Fruit fly (Drosophila melanogaster) whole organism, wandering third instar larva: ENCODE data around the gene Targ3.

Source experiments
- Abd-B ChIP-seq: fragments of >200 bp; optimal IDR thresholded peaks from 2 replicates; lab custom pipeline; 2017; ENCODE audit warnings: missing biosample characterization, missing genetic modification characterization
- CG32264 ChIP-seq: fragments of 200-800 bp; sonication (Bioruptor generic); optimal IDR thresholded peaks from 2 replicates; lab custom pipeline; 2016; ENCODE audit warnings: missing biosample characterization, missing genetic modification characterization
- CrebA ChIP-seq: fragments of 200-800 bp; sonication (Bioruptor generic); optimal IDR thresholded peaks from 2 replicates; lab custom pipeline; 2016; ENCODE audit warnings: missing biosample characterization, mild to moderate bottlenecking, missing genetic modification characterization, borderline replicate concordance
- Dfd ChIP-seq: fragments of >200 bp; optimal IDR thresholded peaks from 2 replicates; lab custom pipeline; 2017; ENCODE audit warnings: missing biosample characterization, missing genetic modification characterization
- Dif ChIP-seq: fragments of 200-275, 200-300 bp; sonication (Bioruptor generic); optimal IDR thresholded peaks from 2 replicates; lab custom pipeline; 2018; ENCODE audit warnings: missing biosample characterization, missing genetic modification characterization; ENCODE audit not compliant: partially characterized antibody
- GATAd ChIP-seq: sonication (Bioruptor generic); optimal IDR thresholded peaks from 2 replicates; lab custom pipeline; 2016; ENCODE audit warnings: missing biosample characterization, missing genetic modification characterization
- HLH106 ChIP-seq: fragments of 200-800 bp; optimal IDR thresholded peaks from 3 replicates; lab custom pipeline; 2019; ENCODE audit warnings: missing biosample characterization, mild to moderate bottlenecking, missing genetic modification characterization, moderate library complexity
- Hnf4 ChIP-seq: fragments of 200-800 bp; sonication (Bioruptor generic); optimal IDR thresholded peaks from 2 replicates; lab custom pipeline; 2016; ENCODE audit warnings: missing biosample characterization, mild to moderate bottlenecking, missing genetic modification characterization
- Hr78 ChIP-seq: fragments of >200 bp; optimal IDR thresholded peaks from 2 replicates; lab custom pipeline; 2017; ENCODE audit warnings: missing biosample characterization, missing genetic modification characterization
- Hr83 ChIP-seq: fragments of 200-300 bp; sonication (Bioruptor generic); optimal IDR thresholded peaks from 2 replicates; lab custom pipeline; 2016; ENCODE audit warnings: missing biosample characterization, mild to moderate bottlenecking, missing genetic modification characterization, moderate library complexity; ENCODE audit not compliant: poor library complexity, severe bottlenecking
- Jra ChIP-seq: sonication (Bioruptor generic); optimal IDR thresholded peaks from 2 replicates; lab custom pipeline; 2016; ENCODE audit warnings: missing biosample characterization, missing genetic modification characterization
- Myc ChIP-seq: fragments of >200 bp; optimal IDR thresholded peaks from 2 replicates; lab custom pipeline; 2017
- OdsH ChIP-seq: fragments of 200-800 bp; sonication (Bioruptor generic); optimal IDR thresholded peaks from 2 replicates; lab custom pipeline; 2016; ENCODE audit warnings: missing biosample characterization, mild to moderate bottlenecking, missing genetic modification characterization
- Rel ChIP-seq, 2 experiments: fragments of 200-800 bp; sonication (Bioruptor generic) in 1 of 2; optimal IDR thresholded peaks; 2 replicates in 1 of 2; 3 replicates in 1 of 2; lab custom pipeline; 2016 to 2019; ENCODE audit warnings: mild to moderate bottlenecking in 2 of 2, missing biosample characterization in 2 of 2, missing genetic modification characterization in 2 of 2, moderate library complexity in 1 of 2
- Sp1 ChIP-seq: fragments of 200-800 bp; sonication (Bioruptor generic); optimal IDR thresholded peaks from 3 replicates; lab custom pipeline; 2019; ENCODE audit warnings: missing biosample characterization, mild to moderate bottlenecking, missing genetic modification characterization, moderate library complexity
- br ChIP-seq: fragments of 200-800 bp; sonication (Bioruptor generic); optimal IDR thresholded peaks from 2 replicates; lab custom pipeline; 2016; ENCODE audit warnings: missing biosample characterization, missing genetic modification characterization
- brk ChIP-seq: fragments of 200-800 bp; sonication (Bioruptor generic); optimal IDR thresholded peaks from 2 replicates; lab custom pipeline; 2016; ENCODE audit warnings: missing biosample characterization, mild to moderate bottlenecking, missing genetic modification characterization
- dl ChIP-seq, 2 experiments: fragments of 175-275, 200-275 bp in 1 of 2; fragments of 200-275 bp in 1 of 2; sonication (Bioruptor generic); optimal IDR thresholded peaks; lab custom pipeline; 2018; ENCODE audit warnings: mild to moderate bottlenecking in 2 of 2, missing biosample characterization in 2 of 2, missing genetic modification characterization in 2 of 2, moderate library complexity in 2 of 2; ENCODE audit not compliant: partially characterized antibody in 2 of 2, insufficient read depth in 1 of 2
- dmrt93B ChIP-seq: fragments of 200-800 bp; sonication (Bioruptor generic); optimal IDR thresholded peaks from 2 replicates; lab custom pipeline; 2018; ENCODE audit warnings: missing biosample characterization, mild to moderate bottlenecking, missing genetic modification characterization
- dsf ChIP-seq: sonication (Bioruptor generic); optimal IDR thresholded peaks from 2 replicates; lab custom pipeline; 2016; ENCODE audit warnings: missing biosample characterization, missing genetic modification characterization, borderline replicate concordance
- ey ChIP-seq: fragments of 200-800 bp; sonication (Bioruptor generic); optimal IDR thresholded peaks from 2 replicates; lab custom pipeline; 2016; ENCODE audit warnings: missing biosample characterization, missing genetic modification characterization
- foxo ChIP-seq, 2 experiments: fragments of 200-800 bp; sonication (Bioruptor generic); optimal IDR thresholded peaks; 2 replicates in 1 of 2; 3 replicates in 1 of 2; lab custom pipeline; 2016 to 2017; ENCODE audit warnings: missing biosample characterization in 2 of 2, missing genetic modification characterization in 2 of 2
- fru ChIP-seq: fragments of 200-800 bp; sonication (Bioruptor generic); optimal IDR thresholded peaks from 3 replicates; lab custom pipeline; 2016; ENCODE audit warnings: missing biosample characterization, mild to moderate bottlenecking, missing genetic modification characterization
- jim ChIP-seq: fragments of 175-275, 200-325 bp; sonication (Bioruptor generic); optimal IDR thresholded peaks from 2 replicates; lab custom pipeline; 2016; ENCODE audit warnings: missing biosample characterization, mild to moderate bottlenecking, missing genetic modification characterization
- lola ChIP-seq: fragments of >200 bp; optimal IDR thresholded peaks from 2 replicates; lab custom pipeline; 2017; ENCODE audit warnings: missing biosample characterization, missing genetic modification characterization
- psq ChIP-seq: fragments of 200-800 bp; sonication (Bioruptor generic); optimal IDR thresholded peaks from 3 replicates; lab custom pipeline; 2017; ENCODE audit warnings: missing biosample characterization, mild to moderate bottlenecking, missing genetic modification characterization, moderate library complexity
- rgr ChIP-seq: fragments of 200-800 bp; sonication (Bioruptor generic); optimal IDR thresholded peaks from 3 replicates; lab custom pipeline; 2016; ENCODE audit warnings: missing biosample characterization, mild to moderate bottlenecking, missing genetic modification characterization
- sv ChIP-seq: fragments of 200-800 bp; sonication (Bioruptor generic); optimal IDR thresholded peaks from 3 replicates; lab custom pipeline; 2016; ENCODE audit warnings: missing biosample characterization, missing genetic modification characterization
- usp ChIP-seq: fragments of >200 bp; optimal IDR thresholded peaks from 2 replicates; lab custom pipeline; 2017; ENCODE audit warnings: missing biosample characterization, missing genetic modification characterization
- woc ChIP-seq: sonication (Bioruptor generic); optimal IDR thresholded peaks from 2 replicates; lab custom pipeline; 2016; ENCODE audit warnings: missing biosample characterization, mild to moderate bottlenecking, missing genetic modification characterization

The Targ3 gene

DNA sequence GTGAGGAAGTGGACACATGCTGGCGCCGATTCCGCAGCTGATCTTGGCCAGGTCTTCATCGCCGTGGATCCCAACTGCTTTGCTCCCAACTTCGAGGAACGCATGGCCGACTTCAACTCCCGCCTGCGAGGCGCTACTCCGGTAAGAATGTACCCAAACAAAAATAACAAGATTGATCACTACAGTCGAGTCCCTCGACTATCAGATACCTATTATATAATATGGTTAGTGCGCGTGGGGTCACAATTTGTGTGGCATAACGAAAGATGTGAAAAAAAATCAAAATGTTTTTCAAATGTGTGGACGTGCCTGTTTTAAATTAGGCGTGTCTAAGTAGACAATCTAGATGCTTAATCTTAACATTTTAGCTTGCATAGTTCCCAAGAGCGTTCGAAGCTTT is 9.9 kb downstream of the Targ3 start:
- TF ChIP-seq dsf = no peak
- TF ChIP-seq Myc (lab: Kevin White, UChicago) = no peak
- no peak for TF ChIP-seq Abd-B (GFP tag; lab: Kevin White, UChicago)
- no peak for TF ChIP-seq rgr (GFP tag; lab: Kevin White, UChicago)
- no peak for TF ChIP-seq fru (GFP tag; lab: Kevin White, UChicago)
- TF ChIP-seq Rel (GFP tag; optimal IDR thresholded peaks at IDR 0.05; lab: Kevin White, UChicago) = no peak
- TF ChIP-seq Rel (tag; optimal IDR thresholded peaks at IDR 0.05; lab: Kevin White, UChicago) = no peak
- TF ChIP-seq dmrt93B = no peak
- no peak for TF ChIP-seq lola (GFP tag; lab: Kevin White, UChicago)
- TF ChIP-seq br (GFP tag; lab: Kevin White, UChicago) = no peak
- no peak for TF ChIP-seq jim
- no peak for TF ChIP-seq foxo (GFP tag; optimal IDR thresholded peaks at IDR 0.05; lab: Kevin White, UChicago)
- TF ChIP-seq brk (GFP tag; lab: Kevin White, UChicago) = no peak
- TF ChIP-seq Hnf4 = no peak
- no peak for TF ChIP-seq OdsH (GFP tag; lab: Kevin White, UChicago)
- no peak for TF ChIP-seq Dif (GFP tag; lab: Kevin White, UChicago)
- no peak for TF ChIP-seq sv (GFP tag; lab: Kevin White, UChicago)
- no peak for TF ChIP-seq Dfd (GFP tag; lab: Kevin White, UChicago)
- TF ChIP-seq Sp1 (GFP tag; lab: Kevin White, UChicago) = no peak
- no peak for TF ChIP-seq Hr78 (GFP tag; lab: Kevin White, UChicago)

DNA sequence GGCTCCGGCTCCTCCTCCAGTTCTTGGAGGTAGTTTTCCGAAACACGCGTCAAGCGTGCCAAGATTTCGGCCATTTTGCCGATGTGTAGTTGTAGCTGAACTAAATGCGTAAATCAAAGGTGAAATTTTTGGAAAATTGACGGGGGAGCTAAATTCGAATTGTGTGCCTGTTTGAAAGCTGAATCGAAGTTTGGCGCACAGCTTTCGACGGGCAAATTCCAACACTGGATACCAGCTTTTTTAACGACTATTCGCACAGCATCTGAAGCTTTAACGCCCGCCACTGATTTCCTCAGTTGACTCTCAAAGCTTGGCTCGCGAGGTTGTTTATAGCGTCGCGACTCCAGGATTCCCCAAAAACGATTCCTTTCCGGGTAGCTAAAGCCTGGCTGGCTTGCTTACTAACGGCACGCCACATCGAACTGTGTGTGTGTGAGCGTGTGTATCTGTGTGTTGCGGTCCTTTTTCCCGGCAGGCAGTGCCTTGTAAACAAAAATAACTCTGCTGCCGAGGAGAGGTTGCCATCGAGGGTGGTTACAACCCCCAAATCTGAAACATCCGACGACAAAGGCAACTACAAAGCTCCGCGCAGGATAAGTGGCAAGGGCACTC is 13.4 kb downstream of the Targ3 start, which contains the start of the genes CG10510 and CG10508:
CG10510 (minus strand) TSS at position 164 of the 612 bp plus-strand sequence.
CG10508 (plus strand) TSS at position 295 of the 612 bp plus-strand sequence.
- no peak for TF ChIP-seq Abd-B (GFP tag; lab: Kevin White, UChicago)
- peak; percentile 16 for TF ChIP-seq Dif (GFP tag; lab: Kevin White, UChicago)
- TF ChIP-seq Rel (GFP tag; optimal IDR thresholded peaks at IDR 0.05; lab: Kevin White, UChicago) = no peak
- peak; percentile 21 for TF ChIP-seq Rel (tag; optimal IDR thresholded peaks at IDR 0.05; lab: Kevin White, UChicago)
- no peak for TF ChIP-seq ey (GFP tag; lab: Kevin White, UChicago)
- no peak for TF ChIP-seq dl (GFP tag; optimal IDR thresholded peaks at IDR 0.05; lab: Kevin White, UChicago; ENCODE audit: insufficient read depth in 1 of 2, partially characterized antibody in 2 of 2)
- no peak for TF ChIP-seq woc (GFP tag; lab: Kevin White, UChicago)
- no peak for TF ChIP-seq CG32264 (GFP tag; lab: Kevin White, UChicago)

DNA sequence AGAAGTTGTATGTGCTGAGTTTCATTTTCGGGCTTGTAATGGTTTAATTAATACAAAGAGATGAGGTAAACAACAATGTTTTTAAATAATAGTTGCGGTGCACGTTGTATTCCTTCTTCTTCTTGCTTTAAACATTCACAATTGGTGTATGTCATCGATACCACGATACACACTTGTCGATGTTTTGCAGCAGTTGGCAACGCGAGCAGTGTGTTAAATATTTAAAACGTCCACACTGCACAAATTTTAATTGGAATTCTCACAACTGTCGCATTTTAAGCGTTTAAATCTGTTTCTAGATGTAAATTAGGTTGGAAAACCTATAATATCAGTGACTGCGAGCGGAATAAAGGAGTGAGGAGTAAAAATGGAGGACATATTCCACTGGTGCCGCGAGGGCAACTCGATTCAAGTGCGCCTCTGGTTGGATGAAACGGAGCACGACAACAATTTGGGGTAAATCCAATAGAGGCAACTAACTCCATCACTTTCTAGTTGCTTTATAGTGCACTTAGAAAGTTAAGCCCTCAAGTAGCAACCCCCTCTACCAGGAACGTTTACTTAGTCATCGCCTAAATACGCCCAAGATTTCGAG is 20.2 kb downstream of the Targ3 start, which contains the start of the genes Trmt112 and Ilk:
Trmt112 (minus strand) TSS at position 143 of the 595 bp plus-strand sequence.
Ilk (plus strand) TSS at position 205 of the 595 bp plus-strand sequence.
- no peak for TF ChIP-seq lola (GFP tag; lab: Kevin White, UChicago)
- TF ChIP-seq Hr78 (GFP tag; lab: Kevin White, UChicago) = no peak
- peak; percentile 70 for TF ChIP-seq Myc (lab: Kevin White, UChicago)
- TF ChIP-seq fru (GFP tag; lab: Kevin White, UChicago) = no peak
- TF ChIP-seq Hr83 = no peak
- TF ChIP-seq Rel (GFP tag; optimal IDR thresholded peaks at IDR 0.05; lab: Kevin White, UChicago) = no peak
- peak; percentile 37 for TF ChIP-seq Rel (tag; optimal IDR thresholded peaks at IDR 0.05; lab: Kevin White, UChicago)
- TF ChIP-seq Jra (GFP tag; lab: Kevin White, UChicago) = no peak
- TF ChIP-seq, all 38 proteins: peak for 2

DNA sequence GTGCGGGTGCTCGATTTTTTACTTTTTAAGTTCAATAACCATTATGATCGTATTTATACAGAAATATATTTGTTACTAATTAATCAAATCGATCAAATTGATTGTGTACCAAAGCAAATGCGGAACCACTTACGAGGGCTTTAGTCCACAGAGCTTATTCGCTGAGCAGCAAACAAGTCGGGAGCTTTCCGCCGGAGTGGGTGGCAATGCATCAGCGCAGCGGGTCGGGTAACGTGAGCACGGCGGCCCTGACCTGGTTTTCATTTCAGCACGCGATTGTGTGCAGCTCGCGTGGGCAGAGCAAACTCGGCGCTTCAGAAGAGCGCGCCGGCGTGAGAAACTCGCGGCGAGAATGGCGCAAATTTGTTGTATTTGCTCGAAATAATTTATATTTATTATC is 22.5 kb downstream of the Targ3 start:
- TF ChIP-seq Rel (GFP tag; optimal IDR thresholded peaks at IDR 0.05; lab: Kevin White, UChicago) = no peak
- TF ChIP-seq Rel (tag; optimal IDR thresholded peaks at IDR 0.05; lab: Kevin White, UChicago) = no peak
- no peak for TF ChIP-seq dl (GFP tag; optimal IDR thresholded peaks at IDR 0.05; lab: Kevin White, UChicago; ENCODE audit: insufficient read depth in 1 of 2, partially characterized antibody in 2 of 2)
- no peak for TF ChIP-seq OdsH (GFP tag; lab: Kevin White, UChicago)
- TF ChIP-seq usp (GFP tag; lab: Kevin White, UChicago) = no peak
- TF ChIP-seq GATAd (GFP tag; lab: Kevin White, UChicago) = no peak
- no peak for TF ChIP-seq jim
- no peak for TF ChIP-seq Hr83
- TF ChIP-seq fru (GFP tag; lab: Kevin White, UChicago) = no peak
- no peak for TF ChIP-seq psq (GFP tag; lab: Kevin White, UChicago)
- TF ChIP-seq Hr78 (GFP tag; lab: Kevin White, UChicago) = no peak
- no peak for TF ChIP-seq lola (GFP tag; lab: Kevin White, UChicago)
- no peak for TF ChIP-seq HLH106 (tag; lab: Kevin White, UChicago)
- no peak for TF ChIP-seq Sp1 (GFP tag; lab: Kevin White, UChicago)
- no peak for TF ChIP-seq sv (GFP tag; lab: Kevin White, UChicago)
- TF ChIP-seq foxo (GFP tag; optimal IDR thresholded peaks at IDR 0.05; lab: Kevin White, UChicago) = no peak
- no peak for TF ChIP-seq Abd-B (GFP tag; lab: Kevin White, UChicago)
- TF ChIP-seq Hnf4 = no peak
- no peak for TF ChIP-seq CG32264 (GFP tag; lab: Kevin White, UChicago)
- TF ChIP-seq CrebA (GFP tag; lab: Kevin White, UChicago) = no peak
